Worm (Caenorhabditis elegans) whole organism, late embryonic: Measurements from ENCODE around the gene sms-5.

ENCODE experiments used
- C08G9.2 ChIP-seq: sonication (generic microtip); optimal IDR thresholded peaks from 2 replicates; lab custom pipeline; 2016; ENCODE audit warnings: mild to moderate bottlenecking, missing genetic modification characterization, moderate library complexity, missing compliant biosample characterization
- C38D4.7 ChIP-seq: fragments of 200-800 bp; sonication (Bioruptor generic); optimal IDR thresholded peaks from 2 replicates; lab custom pipeline; 2018; ENCODE audit warnings: mild to moderate bottlenecking, missing genetic modification characterization, moderate library complexity, missing compliant biosample characterization
- K02D7.2 ChIP-seq: sonication (generic microtip); optimal IDR thresholded peaks from 2 replicates; lab custom pipeline; 2017; ENCODE audit warnings: mild to moderate bottlenecking, missing genetic modification characterization, missing compliant biosample characterization
- T23F11.4 ChIP-seq: fragments of 200-800 bp; sonication (Bioruptor generic); optimal IDR thresholded peaks from 2 replicates; lab custom pipeline; 2018; ENCODE audit warnings: mild to moderate bottlenecking, missing genetic modification characterization, missing compliant biosample characterization
- Y22D7AL.16 ChIP-seq: sonication (generic microtip); optimal IDR thresholded peaks from 2 replicates; lab custom pipeline; 2016; ENCODE audit warnings: missing genetic modification characterization, missing compliant biosample characterization
- ceh-18 ChIP-seq: sonication (generic microtip); optimal IDR thresholded peaks from 2 replicates; lab custom pipeline; 2016; ENCODE audit warnings: missing genetic modification characterization, missing compliant biosample characterization
- ceh-2 ChIP-seq: sonication (generic microtip); optimal IDR thresholded peaks from 2 replicates; lab custom pipeline; 2016; ENCODE audit warnings: missing genotype, missing genetic modification characterization, missing compliant biosample characterization
- ceh-22 ChIP-seq: sonication (generic microtip); optimal IDR thresholded peaks from 2 replicates; lab custom pipeline; 2017; ENCODE audit warnings: missing biosample characterization, missing genetic modification characterization
- ceh-31 ChIP-seq: sonication (generic microtip); optimal IDR thresholded peaks from 2 replicates; lab custom pipeline; 2016; ENCODE audit warnings: missing genetic modification characterization, missing compliant biosample characterization
- ceh-6 ChIP-seq: fragments of 200-800 bp; sonication (Bioruptor generic); optimal IDR thresholded peaks from 2 replicates; lab custom pipeline; 2018; ENCODE audit warnings: mild to moderate bottlenecking, missing genetic modification characterization, missing compliant biosample characterization
- ceh-9 ChIP-seq: sonication (generic microtip); optimal IDR thresholded peaks from 2 replicates; lab custom pipeline; 2016; ENCODE audit warnings: mild to moderate bottlenecking, missing genetic modification characterization, inconsistent platforms, missing compliant biosample characterization
- che-1 ChIP-seq: sonication (generic microtip); optimal IDR thresholded peaks from 2 replicates; lab custom pipeline; 2016; ENCODE audit warnings: mild to moderate bottlenecking, missing genetic modification characterization, missing compliant biosample characterization
- dmd-4 ChIP-seq: sonication (generic microtip); optimal IDR thresholded peaks from 2 replicates; lab custom pipeline; 2016; ENCODE audit warnings: borderline replicate concordance, missing genetic modification characterization, missing compliant biosample characterization
- dve-1 ChIP-seq: sonication (generic microtip); optimal IDR thresholded peaks from 2 replicates; lab custom pipeline; 2017; ENCODE audit warnings: antibody characterized with exemption, mild to moderate bottlenecking, missing genetic modification characterization, missing compliant biosample characterization
- elt-2 ChIP-seq: sonication (generic microtip); optimal IDR thresholded peaks from 2 replicates; lab custom pipeline; 2016; ENCODE audit warnings: missing genetic modification reagents, missing genetic modification characterization, missing compliant biosample characterization
- eyg-1 ChIP-seq: sonication (generic microtip); optimal IDR thresholded peaks from 2 replicates; lab custom pipeline; 2016; ENCODE audit warnings: missing genotype, missing genetic modification characterization, missing compliant biosample characterization
- fax-1 ChIP-seq: sonication (generic microtip); optimal IDR thresholded peaks from 2 replicates; lab custom pipeline; 2016; ENCODE audit warnings: missing genotype, missing genetic modification characterization, missing compliant biosample characterization
- fkh-10 ChIP-seq: fragments of 150-350 bp; optimal IDR thresholded peaks from 2 replicates; lab custom pipeline; 2014; ENCODE audit warnings: missing biosample characterization, missing genetic modification reagents, missing genetic modification characterization
- fkh-6 ChIP-seq: sonication (generic microtip); optimal IDR thresholded peaks from 2 replicates; lab custom pipeline; 2016; ENCODE audit warnings: missing genetic modification characterization, missing compliant biosample characterization
- hlh-13 ChIP-seq: fragments of 200-800 bp; sonication (Bioruptor generic); optimal IDR thresholded peaks from 2 replicates; lab custom pipeline; 2018; ENCODE audit warnings: mild to moderate bottlenecking, missing genetic modification characterization, missing compliant biosample characterization
- hlh-6 ChIP-seq: sonication (generic microtip); optimal IDR thresholded peaks from 2 replicates; lab custom pipeline; 2016; ENCODE audit warnings: missing genotype, missing genetic modification characterization, missing compliant biosample characterization
- nfya-1 ChIP-seq: sonication (generic microtip); optimal IDR thresholded peaks from 2 replicates; lab custom pipeline; 2017; ENCODE audit warnings: missing genetic modification characterization, mild to moderate bottlenecking, missing compliant biosample characterization, antibody characterized with exemption, moderate library complexity
- npax-4 ChIP-seq: sonication (generic microtip); optimal IDR thresholded peaks from 2 replicates; lab custom pipeline; 2016; ENCODE audit warnings: missing genetic modification characterization, missing compliant biosample characterization
- odd-2 ChIP-seq: sonication (generic microtip); optimal IDR thresholded peaks from 2 replicates; lab custom pipeline; 2017; ENCODE audit warnings: antibody characterized with exemption, mild to moderate bottlenecking, missing genetic modification characterization, missing compliant biosample characterization
- pat-9 ChIP-seq: fragments of 200-800 bp; sonication (Bioruptor generic); optimal IDR thresholded peaks from 2 replicates; lab custom pipeline; 2018; ENCODE audit warnings: mild to moderate bottlenecking, missing genetic modification characterization, moderate library complexity, missing compliant biosample characterization
- pha-2 ChIP-seq: sonication (generic microtip); optimal IDR thresholded peaks from 2 replicates; lab custom pipeline; 2017; ENCODE audit warnings: mild to moderate bottlenecking, missing genetic modification characterization, missing compliant biosample characterization
- pqm-1 ChIP-seq: sonication (generic microtip); optimal IDR thresholded peaks from 2 replicates; lab custom pipeline; 2016; ENCODE audit warnings: missing genetic modification characterization, missing compliant biosample characterization
- pros-1 ChIP-seq: fragments of 150-350 bp; optimal IDR thresholded peaks from 2 replicates; lab custom pipeline; 2014; ENCODE audit warnings: missing biosample characterization, missing genetic modification reagents, missing genetic modification characterization
- ref-2 ChIP-seq: sonication (generic microtip); optimal IDR thresholded peaks from 2 replicates; lab custom pipeline; 2016; ENCODE audit warnings: missing genetic modification characterization, missing compliant biosample characterization
- rnt-1 ChIP-seq: sonication (generic microtip); optimal IDR thresholded peaks from 2 replicates; lab custom pipeline; 2016; ENCODE audit warnings: missing genetic modification characterization, missing compliant biosample characterization
- sdc-2 ChIP-seq: sonication (generic microtip); optimal IDR thresholded peaks from 2 replicates; lab custom pipeline; 2016; ENCODE audit warnings: missing genotype, missing genetic modification characterization, missing compliant biosample characterization
- sox-2 ChIP-seq: fragments of 200-800 bp; sonication (Bioruptor generic); IDR thresholded peaks from 2 replicates; pipeline ENCODE4 v1.3.6; 2022; ENCODE audit warnings: missing genetic modification reagents, missing genetic modification characterization, missing compliant biosample characterization
- syd-9 ChIP-seq: sonication (generic microtip); optimal IDR thresholded peaks from 2 replicates; lab custom pipeline; 2016; ENCODE audit warnings: mild to moderate bottlenecking, missing genetic modification characterization, moderate library complexity, missing compliant biosample characterization
- tbx-2 ChIP-seq: sonication (generic microtip); optimal IDR thresholded peaks from 2 replicates; lab custom pipeline; 2016; ENCODE audit warnings: missing genetic modification characterization, missing compliant biosample characterization
- ttx-3 ChIP-seq: sonication (generic microtip); optimal IDR thresholded peaks from 2 replicates; lab custom pipeline; 2016; ENCODE audit warnings: missing genetic modification reagents, missing genetic modification characterization, missing compliant biosample characterization
- unc-3 ChIP-seq, 2 experiments: fragments of 200-800 bp in 1 of 2; sonication (Bioruptor generic) in 1 of 2; sonication (generic microtip) in 1 of 2; conservative IDR thresholded peaks in 1 of 2; optimal IDR thresholded peaks in 1 of 2; 2 replicates each; pipeline versions ENCODE4 v1.3.6 to Lab custom; 2016 to 2022; ENCODE audit warnings: missing compliant biosample characterization in 2 of 2, missing genetic modification characterization in 2 of 2, missing genetic modification reagents in 1 of 2
- unc-42 ChIP-seq: sonication (generic microtip); optimal IDR thresholded peaks from 2 replicates; lab custom pipeline; 2016; ENCODE audit warnings: missing genotype, missing genetic modification characterization, missing compliant biosample characterization
- unc-86 ChIP-seq: sonication (generic microtip); optimal IDR thresholded peaks from 2 replicates; lab custom pipeline; 2016; ENCODE audit warnings: missing genetic modification characterization, missing compliant biosample characterization
- zip-5 ChIP-seq: sonication (generic microtip); optimal IDR thresholded peaks from 2 replicates; lab custom pipeline; 2016; ENCODE audit warnings: missing genetic modification characterization, missing compliant biosample characterization

Gene sms-5

ce11 chrII:461297-461696, 33.9 kb upstream of the sms-5 start:
- TF ChIP-seq elt-2 (no peak), nfya-1 (tag; lab: Kevin White, UChicago) (no peak)
- TF ChIP-seq, all 69 proteins: peak for 0

- TF ChIP-seq ceh-18: no peak
- TF ChIP-seq fkh-10 (GFP tag; lab: Kevin White, UChicago): no peak
- no peak for TF ChIP-seq npax-4 (tag; lab: Kevin White, UChicago)
- TF ChIP-seq unc-42 (tag; lab: Kevin White, UChicago): no peak
- TF ChIP-seq rnt-1: no peak
- no peak for TF ChIP-seq ref-2
These were observed 28.0 kb upstream of the sms-5 start, which contains the start of gene nfyb-1 for ce11 chrII:467265-467664. Gene nfyb-1 (minus strand): TSS chrII:467365.

- TF ChIP-seq ceh-6 (no peak), ceh-2 (tag; lab: Kevin White, UChicago) (no peak), syd-9 (no peak), unc-86 (tag; lab: Kevin White, UChicago) (no peak), K02D7.2 (tag; lab: Kevin White, UChicago) (no peak), dve-1 (tag; lab: Kevin White, UChicago) (no peak), pqm-1 (tag; lab: Kevin White, UChicago) (no peak), Y22D7AL.16 (tag; lab: Kevin White, UChicago) (no peak), C08G9.2 (tag; lab: Kevin White, UChicago) (no peak)
- TF ChIP-seq, all 69 proteins: peak for 0
These were observed 24.8 kb upstream of the sms-5 start, which contains the start of gene tomm-22 for ce11 chrII:470375-470774. Gene tomm-22 (minus strand): TSS chrII:470475.

ce11 chrII:473203-473602, 22.0 kb upstream of the sms-5 start, which contains the start of gene W07E6.5:
Gene W07E6.5 (plus strand): TSS chrII:473503.
- no peak for TF ChIP-seq C08G9.2 (tag; lab: Kevin White, UChicago)
- TF ChIP-seq ceh-18: no peak
- TF ChIP-seq nfya-1 (tag; lab: Kevin White, UChicago): no peak
- no peak for TF ChIP-seq ceh-9
- no peak for TF ChIP-seq pros-1 (tag; lab: Kevin White, UChicago)
- no peak for TF ChIP-seq unc-3 (GFP tag; conservative IDR thresholded peaks at IDR 0.05; lab: Robert Waterston, UW)
- no peak for TF ChIP-seq unc-3 (tag; optimal IDR thresholded peaks at IDR 0.05; lab: Kevin White, UChicago)
- no peak for TF ChIP-seq hlh-13 (GFP tag; lab: Kevin White, UChicago)
- TF ChIP-seq ttx-3: no peak
- no peak for TF ChIP-seq eyg-1 (tag; lab: Kevin White, UChicago)
- TF ChIP-seq pat-9 (tag; lab: Kevin White, UChicago): no peak
- TF ChIP-seq che-1: no peak
- no peak for TF ChIP-seq zip-5 (tag; lab: Kevin White, UChicago)
- TF ChIP-seq T23F11.4 (GFP tag; lab: Kevin White, UChicago): no peak
- no peak for TF ChIP-seq pha-2 (tag; lab: Kevin White, UChicago)
- TF ChIP-seq C38D4.7 (GFP tag; lab: Kevin White, UChicago): no peak
- TF ChIP-seq tbx-2 (tag; lab: Kevin White, UChicago): no peak
- no peak for TF ChIP-seq pqm-1 (tag; lab: Kevin White, UChicago)

- no peak for TF ChIP-seq C38D4.7 (GFP tag; lab: Kevin White, UChicago)
- no peak for TF ChIP-seq fax-1
- TF ChIP-seq dmd-4: no peak
- TF ChIP-seq odd-2 (tag; lab: Kevin White, UChicago): no peak
- TF ChIP-seq zip-5 (tag; lab: Kevin White, UChicago): no peak
- no peak for TF ChIP-seq tbx-2 (tag; lab: Kevin White, UChicago)
- TF ChIP-seq sdc-2 (tag; lab: Kevin White, UChicago): no peak
- no peak for TF ChIP-seq fkh-6 (tag; lab: Kevin White, UChicago)
- TF ChIP-seq hlh-6: no peak
- no peak for TF ChIP-seq sox-2 (GFP tag; lab: Robert Waterston, UW)
- no peak for TF ChIP-seq pros-1 (tag; lab: Kevin White, UChicago)
- TF ChIP-seq ceh-22: no peak
- no peak for TF ChIP-seq ceh-18
- TF ChIP-seq Y22D7AL.16 (tag; lab: Kevin White, UChicago): no peak
- no peak for TF ChIP-seq ceh-31 (tag; lab: Kevin White, UChicago)
- TF ChIP-seq ceh-9: no peak
- no peak for TF ChIP-seq unc-3 (GFP tag; conservative IDR thresholded peaks at IDR 0.05; lab: Robert Waterston, UW)
- no peak for TF ChIP-seq unc-3 (tag; optimal IDR thresholded peaks at IDR 0.05; lab: Kevin White, UChicago)
- TF ChIP-seq syd-9: no peak
These were observed 19.9 kb upstream of the sms-5 start for ce11 chrII:475312-475711.
